Worm (Caenorhabditis elegans): ENCODE measurements around the gene Y69A2AR.12.
A peak's percentile ranks its signal among the peaks of the same experiment; 100 is the strongest.

Y69A2AR.12 gene

DNA sequence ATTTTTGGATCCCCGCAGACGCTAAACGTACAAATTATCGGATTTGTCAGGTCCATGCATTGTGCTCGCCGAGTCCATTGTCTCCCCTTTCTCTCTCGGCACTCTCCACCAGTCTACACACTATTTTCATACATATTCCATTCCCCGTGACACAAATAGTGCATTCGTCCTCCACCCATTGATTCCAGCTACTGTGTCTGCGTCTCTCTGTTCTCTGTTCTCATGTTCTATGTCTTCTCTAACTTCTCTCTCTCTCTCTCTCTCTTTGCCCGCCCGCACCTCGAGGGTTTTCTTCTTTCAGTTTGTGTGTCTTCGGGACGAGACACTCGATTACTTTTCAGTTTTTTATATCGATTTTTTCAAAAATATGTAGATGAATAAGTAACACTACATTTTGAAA is 31.2 kb downstream of the Y69A2AR.12 start (continued):
- TF ChIP-seq mef-2 (tag; optimal IDR thresholded peaks at IDR 0.05) (peak; percentile 38), lin-14 (GFP tag; optimal IDR thresholded peaks at IDR 0.05) (peak; percentile 95), egl-27 (tag; optimal IDR thresholded peaks at IDR 0.05) (no peak), nhr-47 (tag; optimal IDR thresholded peaks at IDR 0.05) (peak; percentile 88), snu-23 (GFP tag; optimal IDR thresholded peaks at IDR 0.05) (peak; percentile 95), egl-13 (tag; optimal IDR thresholded peaks at IDR 0.05) (peak; percentile 59), jun-1 (tag; optimal IDR thresholded peaks at IDR 0.05) (peak; percentile 69), grh-1 (GFP tag; IDR thresholded peaks at IDR 0.05) (peak; percentile 50), hlh-17 (GFP tag; optimal IDR thresholded peaks at IDR 0.05; ENCODE audit: borderline replicate concordance) (no peak), irx-1 (tag; optimal IDR thresholded peaks at IDR 0.05) (peak; percentile 73), ets-5 (GFP tag; IDR thresholded peaks at IDR 0.05) (no peak), pag-3 (tag; optimal IDR thresholded peaks at IDR 0.05; ENCODE audit: borderline replicate concordance, insufficient read depth) (no peak), unc-30 (tag; optimal IDR thresholded peaks at IDR 0.05) (no peak), hpl-2 (GFP tag; optimal IDR thresholded peaks at IDR 0.05) (peak; percentile 36), zag-1 (tag; optimal IDR thresholded peaks at IDR 0.05) (peak; percentile 9), mep-1 (tag; optimal IDR thresholded peaks at IDR 0.05) (peak; percentile 94), unc-98 (GFP tag; IDR thresholded peaks at IDR 0.05) (no peak), vab-15 (tag; optimal IDR thresholded peaks at IDR 0.05) (no peak), ztf-4 (tag; optimal IDR thresholded peaks at IDR 0.05) (peak; percentile 75), nhr-237 (tag; optimal IDR thresholded peaks at IDR 0.05) (peak; percentile 4), ceh-63 (GFP tag; optimal IDR thresholded peaks at IDR 0.05) (no peak), tlp-1 (tag; optimal IDR thresholded peaks at IDR 0.05) (no peak), nhr-90 (tag; optimal IDR thresholded peaks at IDR 0.05; ENCODE audit: poor library complexity) (peak; percentile 76), lin-15B (tag; optimal IDR thresholded peaks at IDR 0.05) (peak; percentile 10), nhr-12 (tag; optimal IDR thresholded peaks at IDR 0.05) (no peak), nhr-20 (tag; optimal IDR thresholded peaks at IDR 0.05) (peak; percentile 86), sox-4 (tag; optimal IDR thresholded peaks at IDR 0.05) (peak; percentile 10), C16A3.4 (tag; optimal IDR thresholded peaks at IDR 0.05) (peak; percentile 56), nhr-77 (tag; optimal IDR thresholded peaks at IDR 0.05) (peak; percentile 44), fkh-8 (tag; optimal IDR thresholded peaks at IDR 0.05) (peak; percentile 85), ceh-8 (GFP tag; optimal IDR thresholded peaks at IDR 0.05) (no peak), dsc-1 (tag; optimal IDR thresholded peaks at IDR 0.05) (peak; percentile 62), pax-3 (tag; optimal IDR thresholded peaks at IDR 0.05) (peak; percentile 53), fos-1 (tag; optimal IDR thresholded peaks at IDR 0.05) (peak; percentile 55), efl-3 (GFP tag; optimal IDR thresholded peaks at IDR 0.05) (no peak), ztf-11 (tag; optimal IDR thresholded peaks at IDR 0.05) (no peak), ceh-82 (tag; optimal IDR thresholded peaks at IDR 0.05) (peak; percentile 51 to 80 (median 68)), Y116A8C.19 (tag; optimal IDR thresholded peaks at IDR 0.05; ENCODE audit: borderline replicate concordance) (no peak), tbx-2 (tag; optimal IDR thresholded peaks at IDR 0.05) (peak; percentile 86), lin-39 (tag; optimal IDR thresholded peaks at IDR 0.05) (peak; percentile 38), unc-62 (GFP tag; optimal IDR thresholded peaks at IDR 0.05) (no peak), C34B4.2 (tag; optimal IDR thresholded peaks at IDR 0.05) (no peak), fkh-4 (tag; optimal IDR thresholded peaks at IDR 0.05; ENCODE audit: borderline replicate concordance) (no peak), nhr-71 (tag; optimal IDR thresholded peaks at IDR 0.05) (peak; percentile 96), swsn-7 (tag; optimal IDR thresholded peaks at IDR 0.05) (peak; percentile 87), ama-1 (optimal IDR thresholded peaks at IDR 0.05) (peak; percentile 83), alr-1 (tag; optimal IDR thresholded peaks at IDR 0.05; ENCODE audit: borderline replicate concordance) (no peak), dpl-1 (GFP tag; optimal IDR thresholded peaks at IDR 0.05) (peak; percentile 74 to 78 (median 74)), ceh-88 (GFP tag; IDR thresholded peaks at IDR 0.05) (no peak), isw-1 (GFP tag; IDR thresholded peaks at IDR 0.05) (peak; percentile 68), nhr-76 (tag; optimal IDR thresholded peaks at IDR 0.05) (no peak), elt-2 (tag; optimal IDR thresholded peaks at IDR 0.05) (peak; percentile 12), nhr-28 (tag; optimal IDR thresholded peaks at IDR 0.05) (no peak)

Measured in whole organism, L1 larva.